Fruit fly (Drosophila melanogaster) Kc167 (cell line): ENCODE results near the gene CG45690.

Experiments
- Myc ChIP-seq: fragments of >200 bp; optimal IDR thresholded peaks from 2 replicates; lab custom pipeline; 2017; ENCODE audit warnings: missing external identifiers
- ttk ChIP-seq: sonication (Bioruptor generic); optimal IDR thresholded peaks from 2 replicates; lab custom pipeline; 2017; ENCODE audit warnings: missing external identifiers

DNA sequence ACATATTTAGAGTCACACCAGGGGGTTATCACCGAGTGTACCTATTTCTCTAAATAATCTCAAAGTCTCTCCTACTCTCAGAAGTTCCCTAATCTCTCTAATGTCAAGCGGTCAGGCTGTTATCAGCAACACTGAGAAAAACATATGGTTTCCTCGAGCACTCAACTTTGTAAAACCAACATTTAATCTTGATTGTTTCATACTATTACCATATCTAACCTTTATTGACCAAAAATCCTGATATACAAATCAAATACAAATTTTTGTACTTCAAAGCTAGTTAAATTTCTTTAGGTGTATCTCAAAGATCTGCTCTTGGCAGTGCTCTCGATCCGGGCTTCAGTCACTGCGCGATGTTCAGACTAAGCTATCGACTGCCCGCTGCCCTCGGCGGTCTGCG is 45.2 kb downstream of the CG45690 start, which contains the start of gene CG6415:
- no peak for TF ChIP-seq Myc (lab: Kevin White, UChicago)
- TF ChIP-seq ttk (lab: Kevin White, UChicago): no peak
